Worm (Caenorhabditis elegans) whole organism, L2 larva: ENCODE measurements around the gene col-78.

Source experiments
- blmp-1 ChIP-seq: sonication (generic microtip); optimal IDR thresholded peaks from 2 replicates; lab custom pipeline; 2017; ENCODE audit warnings: missing genetic modification characterization, mild to moderate bottlenecking, missing compliant biosample characterization, antibody characterized with exemption, moderate library complexity; ENCODE audit not compliant: insufficient read depth
- egl-27 ChIP-seq: sonication (generic microtip); optimal IDR thresholded peaks from 3 replicates; lab custom pipeline; 2017; ENCODE audit warnings: missing biosample characterization, missing genetic modification reagents, missing genetic modification characterization
- fos-1 ChIP-seq: fragments of 150-350 bp; optimal IDR thresholded peaks from 2 replicates; lab custom pipeline; 2014; ENCODE audit warnings: missing biosample characterization, missing genetic modification characterization
- nhr-11 ChIP-seq: fragments of 150-350 bp; optimal IDR thresholded peaks from 2 replicates; lab custom pipeline; 2014; ENCODE audit warnings: missing biosample characterization, missing genetic modification characterization
- nhr-23 ChIP-seq: fragments of 150-350 bp; optimal IDR thresholded peaks from 2 replicates; lab custom pipeline; 2014; ENCODE audit warnings: missing biosample characterization, missing genetic modification reagents, missing genetic modification characterization
- nhr-237 ChIP-seq: fragments of 150-350 bp; optimal IDR thresholded peaks from 2 replicates; lab custom pipeline; 2014; ENCODE audit warnings: missing biosample characterization, missing genetic modification characterization
- unc-62 ChIP-seq: fragments of 150-350 bp; optimal IDR thresholded peaks from 2 replicates; lab custom pipeline; 2014; ENCODE audit warnings: missing biosample characterization, missing genetic modification reagents, missing genetic modification characterization

DNA sequence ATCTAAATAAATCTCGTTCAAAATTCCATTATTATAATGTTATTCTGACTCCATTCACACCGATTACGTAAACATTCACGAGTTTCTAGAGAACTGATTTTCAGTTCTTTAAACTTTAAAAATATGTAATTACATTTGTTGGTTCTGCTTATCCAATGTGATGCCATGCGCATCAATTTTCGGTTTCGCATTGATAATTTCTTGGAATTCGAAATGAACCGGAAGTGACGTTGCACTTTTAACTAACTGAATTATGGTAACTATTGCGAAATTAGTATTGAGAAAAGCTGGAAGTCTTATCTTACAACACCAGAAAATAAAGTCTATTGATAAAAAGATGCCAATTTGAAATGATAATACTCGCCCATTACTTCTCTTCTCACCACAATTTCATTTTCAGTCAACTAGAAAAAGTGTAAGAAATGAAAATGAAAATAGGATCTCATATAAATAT, 34.5 kb upstream of the col-78 start:
- no peak for TF ChIP-seq blmp-1 (tag; lab: Kevin White, UChicago)
- peak; percentile 92 for TF ChIP-seq fos-1 (tag; lab: Kevin White, UChicago)
- no peak for TF ChIP-seq egl-27 (tag; lab: Kevin White, UChicago)
- TF ChIP-seq nhr-23 (tag; lab: Kevin White, UChicago): no peak
- no peak for TF ChIP-seq nhr-11 (tag; lab: Kevin White, UChicago)
- no peak for TF ChIP-seq unc-62 (GFP tag; lab: Kevin White, UChicago)
- TF ChIP-seq nhr-237 (tag; lab: Kevin White, UChicago): no peak
